Fruit fly (Drosophila melanogaster) whole organism, pupa: ENCODE results near the gene CG11030.

Experiments
- CG12605 ChIP-seq: fragments of 200-800 bp; sonication (Bioruptor generic); IDR thresholded peaks from 2 replicates; pipeline ENCODE4 v1.3.6; 2022; ENCODE audit warnings: missing biosample characterization, missing genetic modification characterization
- CG15710 ChIP-seq: fragments of 200-800 bp; sonication (Bioruptor generic); optimal IDR thresholded peaks from 2 replicates; lab custom pipeline; 2018; ENCODE audit warnings: missing biosample characterization, mild to moderate bottlenecking, missing genetic modification characterization, moderate library complexity
- CG17806 ChIP-seq: fragments of 200-800 bp; sonication (Bioruptor generic); optimal IDR thresholded peaks from 2 replicates; lab custom pipeline; 2018; ENCODE audit warnings: missing biosample characterization, mild to moderate bottlenecking, missing genetic modification characterization, moderate library complexity
- CG4496 ChIP-seq: fragments of 200-800 bp; sonication (Bioruptor generic); IDR thresholded peaks from 3 replicates; pipeline ENCODE4 v1.3.6; 2022; ENCODE audit warnings: missing biosample characterization, missing genetic modification characterization
- CG8301 ChIP-seq: fragments of 200-800 bp; sonication (Bioruptor generic); optimal IDR thresholded peaks from 2 replicates; lab custom pipeline; 2018; ENCODE audit warnings: missing biosample characterization, mild to moderate bottlenecking, missing genetic modification characterization
- CG9948 ChIP-seq: fragments of 200-800 bp; sonication (Bioruptor generic); optimal IDR thresholded peaks from 2 replicates; lab custom pipeline; 2018; ENCODE audit warnings: missing biosample characterization, mild to moderate bottlenecking, missing genetic modification characterization, moderate library complexity
- D1 ChIP-seq: fragments of 200-800 bp; sonication (Bioruptor generic); optimal IDR thresholded peaks from 2 replicates; lab custom pipeline; 2018; ENCODE audit warnings: missing biosample characterization, mild to moderate bottlenecking, missing genetic modification characterization, moderate library complexity
- EcR ChIP-seq: fragments of 200-800 bp; sonication (Bioruptor generic); optimal IDR thresholded peaks from 3 replicates; lab custom pipeline; 2019; ENCODE audit warnings: missing biosample characterization, missing genetic modification characterization, mild to moderate bottlenecking, moderate library complexity, missing genetic modification reagents
- Pif1B ChIP-seq: fragments of 200-800 bp; sonication (Bioruptor generic); optimal IDR thresholded peaks from 3 replicates; lab custom pipeline; 2016; ENCODE audit warnings: missing biosample characterization, missing genetic modification characterization

CG11030 gene

DNA sequence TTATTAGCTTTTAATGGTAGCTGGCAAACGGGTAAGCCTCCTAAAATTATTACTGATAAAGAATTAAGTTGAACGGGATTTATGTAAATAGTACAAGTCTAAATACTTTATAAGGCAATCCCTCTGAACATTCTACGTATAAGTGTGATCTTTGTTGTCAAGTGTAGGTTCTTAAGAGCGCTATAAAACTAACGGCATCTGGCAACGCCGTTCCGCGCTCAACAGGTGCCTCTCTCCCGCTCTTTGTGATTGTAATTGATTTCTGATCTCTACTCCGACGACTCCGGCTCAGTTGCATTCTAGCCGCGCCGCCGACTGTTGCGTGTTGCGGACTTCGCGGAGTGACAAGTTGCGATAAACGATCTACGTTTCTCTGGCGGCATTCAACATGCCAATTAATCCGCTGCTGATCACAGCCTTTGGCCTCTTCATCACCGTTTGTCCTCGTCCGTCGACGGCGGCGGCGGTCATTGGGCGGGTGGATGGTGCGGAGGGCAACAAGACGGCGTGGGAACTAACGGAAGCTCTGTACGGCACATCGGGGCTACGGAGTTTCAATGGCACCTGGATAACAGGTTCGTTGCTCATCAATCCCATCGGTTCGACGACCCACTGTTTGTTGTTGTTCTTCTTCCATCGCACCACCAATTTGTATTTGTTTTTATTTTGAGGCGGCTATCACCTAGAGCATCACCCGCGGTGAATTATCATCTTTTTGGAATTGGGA lies 80.8 kb downstream of the CG11030 start, which contains the start of gene CG11034:
TSS of gene CG11034 (plus strand) at position 305 of the 727 bp plus-strand sequence.
- TF ChIP-seq CG15710, result no peak
- peak; percentile 90 for TF ChIP-seq EcR (GFP tag; lab: Kevin White, UChicago)
- 0 out of 2 replicates have a peak, but pooled peaks have one; percentile 35 for TF ChIP-seq CG12605

dm6 chr2L:5811274-5811673 lies 86.8 kb downstream of the CG11030 start, which contains the start of gene CG43307:
CG43307 (plus strand) TSS chr2L:5811574.
- TF ChIP-seq CG17806 (tag; lab: Kevin White, UChicago), result no peak
- no peak for TF ChIP-seq CG9948 (tag; lab: Kevin White, UChicago)
- TF ChIP-seq CG8301 (tag; lab: Kevin White, UChicago), result no peak
- no peak for TF ChIP-seq EcR (GFP tag; lab: Kevin White, UChicago)
- no peak for TF ChIP-seq Pif1B (GFP tag; lab: Kevin White, UChicago)
- TF ChIP-seq CG4496 (GFP tag; lab: Robert Waterston, UW), result no peak
- no peak for TF ChIP-seq D1 (tag; lab: Kevin White, UChicago)
- no peak for TF ChIP-seq CG12605
